Worm (Caenorhabditis elegans): ENCODE results near the gene srx-105.

The srx-105 gene

ce11 chrII:3661932-3662331 is 39.3 kb downstream of the srx-105 start, which contains the start of gene F19B10.13:
Gene F19B10.13, plus strand, starts transcription at chrII:3662274.
- TF ChIP-seq elt-2 (tag; optimal IDR thresholded peaks at IDR 0.05) (peak; percentile 70), elt-3 (tag; optimal IDR thresholded peaks at IDR 0.05) (peak in 1 of 3 experiments; percentile 41), nfya-1 (tag; optimal IDR thresholded peaks at IDR 0.05; ENCODE audit: insufficient read depth) (peak; percentile 14), R02D3.7 (tag; optimal IDR thresholded peaks at IDR 0.05) (no peak), pqm-1 (tag; optimal IDR thresholded peaks at IDR 0.05) (peak; percentile 56)

ce11 chrII:3659776-3660175 is 41.4 kb downstream of the srx-105 start, which contains the start of gene F19B10.4:
Gene F19B10.4, plus strand, starts transcription at chrII:3660076.
- TF ChIP-seq ceh-16 (tag; optimal IDR thresholded peaks at IDR 0.05) (no peak), ceh-82 (tag; optimal IDR thresholded peaks at IDR 0.05) (no peak), elt-3 (tag; optimal IDR thresholded peaks at IDR 0.05) (no peak)

ce11 chrII:3655378-3655777 is 45.8 kb downstream of the srx-105 start, which contains the start of gene F19B10.5:
Gene F19B10.5, plus strand, starts transcription at chrII:3655678.
- TF ChIP-seq nhr-67 (tag; optimal IDR thresholded peaks at IDR 0.05) (no peak), egl-27 (tag; optimal IDR thresholded peaks at IDR 0.05) (no peak), ceh-82 (tag; optimal IDR thresholded peaks at IDR 0.05) (no peak), sea-2 (GFP tag; optimal IDR thresholded peaks at IDR 0.05) (no peak), fkh-10 (GFP tag; optimal IDR thresholded peaks at IDR 0.05) (no peak), unc-62 (GFP tag; optimal IDR thresholded peaks at IDR 0.05) (no peak), lin-39 (tag; optimal IDR thresholded peaks at IDR 0.05) (no peak), mml-1 (tag; optimal IDR thresholded peaks at IDR 0.05) (no peak), pqm-1 (tag; optimal IDR thresholded peaks at IDR 0.05) (no peak), ceh-28 (tag; optimal IDR thresholded peaks at IDR 0.05) (no peak), lsy-12 (tag; optimal IDR thresholded peaks at IDR 0.05) (no peak), nhr-12 (tag; optimal IDR thresholded peaks at IDR 0.05) (no peak), nhr-23 (tag; optimal IDR thresholded peaks at IDR 0.05) (no peak), ama-1 (optimal IDR thresholded peaks at IDR 0.05) (no peak)

Measured in whole organism, L3 larva.